Worm (Caenorhabditis elegans) whole organism, early embryonic: ENCODE measurements around the gene C05G5.3.

Source experiments
- F13C5.2 ChIP-seq: sonication (generic microtip); optimal IDR thresholded peaks from 2 replicates; lab custom pipeline; 2017; ENCODE audit warnings: mild to moderate bottlenecking, missing genetic modification characterization, inconsistent platforms, missing compliant biosample characterization
- ama-1 ChIP-seq: fragments of 150-350 bp; optimal IDR thresholded peaks from 2 replicates; lab custom pipeline; 2014
- hnd-1 ChIP-seq: sonication (generic microtip); optimal IDR thresholded peaks from 2 replicates; lab custom pipeline; 2016; ENCODE audit warnings: missing genetic modification characterization, missing compliant biosample characterization
- tbx-11 ChIP-seq: fragments of 200-800 bp; sonication (Bioruptor generic); IDR thresholded peaks from 2 replicates; pipeline ENCODE4 v1.3.6; 2022; ENCODE audit warnings: missing genetic modification characterization, missing compliant biosample characterization

DNA sequence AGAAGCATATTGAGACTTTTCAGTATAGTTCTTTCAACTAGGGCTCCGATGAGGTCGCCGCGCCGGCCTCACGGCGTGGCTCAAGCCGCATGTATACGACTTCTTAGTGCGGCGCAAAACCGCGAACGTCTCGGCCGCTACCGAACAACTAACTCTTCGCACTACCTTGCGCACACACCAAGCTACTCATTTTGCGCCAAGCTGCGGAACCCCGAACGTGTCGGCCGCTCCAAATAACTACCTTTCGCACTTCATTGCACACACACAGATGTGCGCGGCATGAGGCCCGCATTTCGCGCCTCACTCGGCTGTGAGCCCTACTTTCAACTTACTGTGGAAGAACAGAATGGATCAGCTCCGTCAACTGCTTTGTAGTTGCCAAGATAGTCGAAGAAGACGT, 16.0 kb upstream of the C05G5.3 start:
- no peak for TF ChIP-seq ama-1 (lab: Kevin White, UChicago)
- TF ChIP-seq hnd-1 (tag; lab: Kevin White, UChicago): no peak
- TF ChIP-seq tbx-11 (GFP tag; lab: Robert Waterston, UW): no peak
- no peak for TF ChIP-seq F13C5.2
